Comparison of ENCODE assay signal across 1 fruit fly cellular context in the genomic region with DNA sequence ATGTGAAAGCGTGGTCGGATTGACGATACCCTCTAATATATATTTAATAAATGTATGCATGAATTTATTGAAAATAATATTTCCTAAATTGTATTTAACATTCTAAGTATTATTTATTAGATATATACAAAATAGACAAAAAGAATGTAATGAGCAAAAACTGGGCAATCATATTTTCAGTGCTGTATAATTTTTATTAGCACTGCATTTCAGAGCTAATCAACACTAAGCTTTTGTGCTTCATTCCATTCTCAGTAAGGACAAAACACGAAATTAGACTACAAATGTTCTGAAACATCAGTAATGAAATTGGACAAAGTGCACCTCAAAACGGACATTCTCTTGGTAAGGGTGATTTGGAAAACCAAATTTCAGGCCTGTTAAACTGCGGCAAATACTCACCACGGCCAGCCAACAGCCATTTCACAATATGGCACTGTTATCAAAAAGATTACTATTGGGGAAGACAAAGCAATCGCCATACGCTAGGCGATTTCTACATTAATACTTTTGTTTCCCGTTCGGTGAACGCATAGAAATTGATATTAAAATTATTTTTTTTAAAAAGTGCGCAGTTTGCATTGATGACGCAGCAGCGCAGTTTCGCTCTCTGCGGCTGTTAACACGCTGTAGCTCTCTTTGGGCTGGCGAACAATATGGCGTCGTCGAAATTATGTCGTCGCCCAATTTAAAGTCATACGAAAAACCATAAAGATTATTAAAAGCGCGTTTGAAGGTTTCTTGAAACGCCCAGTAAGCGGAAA.
TF ChIP-seq lines count a peak whose summit lies in the region.

No protein-coding gene starts in this region.

TF ChIP-seq in whole organism, embryonic, 481 proteins besides CTCF, POLR2A, EP300 and RAD21 (continued from another document and continues in another):
- peak; percentile 83 for TF ChIP-seq al (GFP tag; IDR thresholded peaks at IDR 0.05; lab: Robert Waterston, UW)
- TF ChIP-seq Hr51 (GFP tag; optimal IDR thresholded peaks at IDR 0.05; lab: Kevin White, UChicago): peak; percentile 76 to 93
- TF ChIP-seq Deaf1 (tag; optimal IDR thresholded peaks at IDR 0.05; lab: Kevin White, UChicago): peak; percentile 74
- TF ChIP-seq CG14050 (GFP tag; IDR thresholded peaks at IDR 0.05; lab: Robert Waterston, UW): peak; percentile 59
- TF ChIP-seq jigr1 (GFP tag; IDR thresholded peaks at IDR 0.05; lab: Robert Waterston, UW): no peak; the same call in 2 of the 3 replicates
- TF ChIP-seq CG10274 (GFP tag; optimal IDR thresholded peaks at IDR 0.05; lab: Kevin White, UChicago): peak; percentile 85
- peak; percentile 68; the same call in 3 of the 4 replicates for TF ChIP-seq Gug (GFP tag; IDR thresholded peaks at IDR 0.05; lab: Robert Waterston, UW)
- peak; percentile 74 to 91 for TF ChIP-seq dpn (GFP tag; optimal IDR thresholded peaks at IDR 0.05; lab: Kevin White, UChicago)
- peak; percentile 23 for TF ChIP-seq emc (GFP tag; optimal IDR thresholded peaks at IDR 0.05; lab: Kevin White, UChicago)
- peak; percentile 85 for TF ChIP-seq CG3847 (GFP tag; IDR thresholded peaks at IDR 0.05; lab: Robert Waterston, UW)
- TF ChIP-seq CG1647 (GFP tag; optimal IDR thresholded peaks at IDR 0.05; lab: Kevin White, UChicago): peak; percentile 51
- peak; percentile 77 for TF ChIP-seq CG8359 (GFP tag; optimal IDR thresholded peaks at IDR 0.05; lab: Kevin White, UChicago; ENCODE audit: borderline replicate concordance)
- no peak for TF ChIP-seq otp (GFP tag; IDR thresholded peaks at IDR 0.05; lab: Robert Waterston, UW)
- peak; percentile 83 for TF ChIP-seq CG7987 (GFP tag; optimal IDR thresholded peaks at IDR 0.05; lab: Kevin White, UChicago)
- no peak for TF ChIP-seq nerfin-2 (GFP tag; IDR thresholded peaks at IDR 0.05; lab: Robert Waterston, UW; ENCODE audit: partially characterized antibody)
- TF ChIP-seq CG3163 (GFP tag; optimal IDR thresholded peaks at IDR 0.05; lab: Kevin White, UChicago): peak; percentile 30
- peak; percentile 10 for TF ChIP-seq Sry-δ (GFP tag; optimal IDR thresholded peaks at IDR 0.05; lab: Kevin White, UChicago)
- peak; percentile 58; the same call in 1 of the 2 replicates for TF ChIP-seq E2f2 (GFP tag; IDR thresholded peaks at IDR 0.05; lab: Robert Waterston, UW)
- TF ChIP-seq CG1233 (GFP tag; optimal IDR thresholded peaks at IDR 0.05; lab: Kevin White, UChicago): peak; percentile 92
- peak; percentile 72 for TF ChIP-seq chn (GFP tag; optimal IDR thresholded peaks at IDR 0.05; lab: Kevin White, UChicago)
- TF ChIP-seq pum (GFP tag; optimal IDR thresholded peaks at IDR 0.05; lab: Kevin White, UChicago): peak; percentile 55
- no peak for TF ChIP-seq amos (GFP tag; IDR thresholded peaks at IDR 0.05; lab: Robert Waterston, UW; ENCODE audit: partially characterized antibody)
- TF ChIP-seq Asciz (GFP tag; optimal IDR thresholded peaks at IDR 0.05; lab: Kevin White, UChicago): peak; percentile 84
- TF ChIP-seq CG2199 (GFP tag; IDR thresholded peaks at IDR 0.05; lab: Robert Waterston, UW): no peak
- no peak for TF ChIP-seq pita (GFP tag; optimal IDR thresholded peaks at IDR 0.05; lab: Kevin White, UChicago)
- TF ChIP-seq Adf1 (GFP tag; IDR thresholded peaks at IDR 0.05; lab: Robert Waterston, UW): peak; percentile 47
- TF ChIP-seq Nf-YA (GFP tag; IDR thresholded peaks at IDR 0.05; lab: Robert Waterston, UW): peak; percentile 41; the same call in 1 of the 2 replicates
- peak; percentile 32 for TF ChIP-seq Hey (tag; optimal IDR thresholded peaks at IDR 0.05; lab: Kevin White, UChicago)
- peak; percentile 59 for TF ChIP-seq jing (GFP tag; optimal IDR thresholded peaks at IDR 0.05; lab: Kevin White, UChicago)
- TF ChIP-seq CG10431 (GFP tag; optimal IDR thresholded peaks at IDR 0.05; lab: Kevin White, UChicago): peak; percentile 19
- TF ChIP-seq hb (GFP tag; IDR thresholded peaks at IDR 0.05; lab: Robert Waterston, UW; ENCODE audit: partially characterized antibody): no peak
- 0 out of 2 replicates have a peak, but pooled peaks have one; percentile 16 for TF ChIP-seq CG4360 (GFP tag; IDR thresholded peaks at IDR 0.05; lab: Robert Waterston, UW)
- no peak for TF ChIP-seq Bgb (GFP tag; IDR thresholded peaks at IDR 0.05; lab: Robert Waterston, UW; ENCODE audit: partially characterized antibody)
- peak; percentile 71 for TF ChIP-seq vfl (GFP tag; optimal IDR thresholded peaks at IDR 0.05; lab: Kevin White, UChicago)
- no peak for TF ChIP-seq CG12744 (GFP tag; optimal IDR thresholded peaks at IDR 0.05; lab: Kevin White, UChicago)
- TF ChIP-seq tio (GFP tag; optimal IDR thresholded peaks at IDR 0.05; lab: Kevin White, UChicago): peak; percentile 90
- TF ChIP-seq CHES-1-like (GFP tag; optimal IDR thresholded peaks at IDR 0.05; lab: Kevin White, UChicago): peak; percentile 61
- TF ChIP-seq shn (GFP tag; optimal IDR thresholded peaks at IDR 0.05; lab: Kevin White, UChicago): peak; percentile 81
- peak; percentile 71 for TF ChIP-seq Jarid2 (GFP tag; optimal IDR thresholded peaks at IDR 0.05; lab: Kevin White, UChicago)
- peak; percentile 40 for TF ChIP-seq luna (GFP tag; optimal IDR thresholded peaks at IDR 0.05; lab: Kevin White, UChicago)
- TF ChIP-seq CG8388 (GFP tag; optimal IDR thresholded peaks at IDR 0.05; lab: Kevin White, UChicago): peak; percentile 85
- TF ChIP-seq Atf3 (GFP tag; optimal IDR thresholded peaks at IDR 0.05; lab: Kevin White, UChicago): peak; percentile 39
- TF ChIP-seq CG9876 (GFP tag; optimal IDR thresholded peaks at IDR 0.05; lab: Kevin White, UChicago): peak; percentile 46
- TF ChIP-seq CG8089 (GFP tag; optimal IDR thresholded peaks at IDR 0.05; lab: Kevin White, UChicago): peak; percentile 52
- TF ChIP-seq CG9797 (GFP tag; optimal IDR thresholded peaks at IDR 0.05; lab: Kevin White, UChicago): no peak
- TF ChIP-seq bsh (GFP tag; optimal IDR thresholded peaks at IDR 0.05; lab: Kevin White, UChicago): peak; percentile 75 to 86
- peak; percentile 91 for TF ChIP-seq CG9437 (GFP tag; optimal IDR thresholded peaks at IDR 0.05; lab: Kevin White, UChicago)
- peak; percentile 53 for TF ChIP-seq Bdp1 (GFP tag; optimal IDR thresholded peaks at IDR 0.05; lab: Kevin White, UChicago)
- TF ChIP-seq CG3065 (GFP tag; optimal IDR thresholded peaks at IDR 0.05; lab: Kevin White, UChicago): peak; percentile 71
- peak; percentile 81 for TF ChIP-seq tap (tag; optimal IDR thresholded peaks at IDR 0.05; lab: Kevin White, UChicago)
- TF ChIP-seq Myb (GFP tag; optimal IDR thresholded peaks at IDR 0.05; lab: Kevin White, UChicago): peak; percentile 51
- TF ChIP-seq Ptx1 (GFP tag; IDR thresholded peaks at IDR 0.05; lab: Robert Waterston, UW): peak; percentile 84
- TF ChIP-seq CG6654 (GFP tag; optimal IDR thresholded peaks at IDR 0.05; lab: Kevin White, UChicago): peak; percentile 72
- peak; percentile 63 for TF ChIP-seq NFAT (GFP tag; IDR thresholded peaks at IDR 0.05; lab: Robert Waterston, UW)
- TF ChIP-seq CG10209 (GFP tag; optimal IDR thresholded peaks at IDR 0.05; lab: Kevin White, UChicago): peak; percentile 93
- TF ChIP-seq ac (GFP tag; optimal IDR thresholded peaks at IDR 0.05; lab: Kevin White, UChicago): no peak
- TF ChIP-seq CG4282 (GFP tag; optimal IDR thresholded peaks at IDR 0.05; lab: Kevin White, UChicago): no peak
- TF ChIP-seq CG12659 (GFP tag; optimal IDR thresholded peaks at IDR 0.05; lab: Kevin White, UChicago): peak; percentile 94
- peak in 1 of 2 experiments; percentile 65 for TF ChIP-seq insv (GFP tag; optimal IDR thresholded peaks at IDR 0.05; lab: Kevin White, UChicago)
- peak; percentile 73 for TF ChIP-seq mirr (GFP tag; optimal IDR thresholded peaks at IDR 0.05; lab: Kevin White, UChicago)
- TF ChIP-seq chinmo (GFP tag; IDR thresholded peaks at IDR 0.05; lab: Robert Waterston, UW; ENCODE audit: partially characterized antibody): 0 out of 4 replicates have a peak, but pooled peaks have one; percentile 52
- peak; percentile 56 for TF ChIP-seq fu2 (GFP tag; optimal IDR thresholded peaks at IDR 0.05; lab: Kevin White, UChicago)
- peak; percentile 88 for TF ChIP-seq CG13894 (tag; optimal IDR thresholded peaks at IDR 0.05; lab: Kevin White, UChicago)
- peak; percentile 76 for TF ChIP-seq H2.0 (GFP tag; IDR thresholded peaks at IDR 0.05; lab: Robert Waterston, UW)
- no peak for TF ChIP-seq gcm2 (GFP tag; optimal IDR thresholded peaks at IDR 0.05; lab: Kevin White, UChicago)
- TF ChIP-seq Ets97D (GFP tag; optimal IDR thresholded peaks at IDR 0.05; lab: Kevin White, UChicago): peak; percentile 14
- TF ChIP-seq nom (GFP tag; optimal IDR thresholded peaks at IDR 0.05; lab: Kevin White, UChicago): peak; percentile 49
- peak; percentile 80 for TF ChIP-seq Vsx1 (GFP tag; optimal IDR thresholded peaks at IDR 0.05; lab: Kevin White, UChicago)
- TF ChIP-seq CG11247 (GFP tag; IDR thresholded peaks at IDR 0.05; lab: Robert Waterston, UW): peak; percentile 57
- peak; percentile 89 for TF ChIP-seq HHEX (GFP tag; optimal IDR thresholded peaks at IDR 0.05; lab: Kevin White, UChicago)
- TF ChIP-seq cg (GFP tag; optimal IDR thresholded peaks at IDR 0.05; lab: Kevin White, UChicago): no peak
- TF ChIP-seq Rx (GFP tag; IDR thresholded peaks at IDR 0.05; lab: Robert Waterston, UW): peak; percentile 58; the same call in 1 of the 2 replicates
- peak; percentile 84 for TF ChIP-seq Nf-YC (tag; optimal IDR thresholded peaks at IDR 0.05; lab: Kevin White, UChicago)
- TF ChIP-seq CG6175 (GFP tag; IDR thresholded peaks at IDR 0.05; lab: Robert Waterston, UW): peak; percentile 62; the same call in 1 of the 3 replicates
- TF ChIP-seq Opbp (GFP tag; IDR thresholded peaks at IDR 0.05; lab: Robert Waterston, UW; ENCODE audit: partially characterized antibody): no peak
- TF ChIP-seq dm (GFP tag; optimal IDR thresholded peaks at IDR 0.05; lab: Kevin White, UChicago): peak; percentile 53
- TF ChIP-seq cas (GFP tag; IDR thresholded peaks at IDR 0.05; lab: Robert Waterston, UW): peak; percentile 56
- peak; percentile 95 for TF ChIP-seq CG3281 (GFP tag; optimal IDR thresholded peaks at IDR 0.05; lab: Kevin White, UChicago)
- TF ChIP-seq gsb (GFP tag; IDR thresholded peaks at IDR 0.05; lab: Robert Waterston, UW): peak; percentile 75
- TF ChIP-seq dati (GFP tag; IDR thresholded peaks at IDR 0.05; lab: Robert Waterston, UW): no peak
- peak; percentile 92 for TF ChIP-seq CG18619 (GFP tag; optimal IDR thresholded peaks at IDR 0.05; lab: Kevin White, UChicago)
- peak; percentile 59 for TF ChIP-seq CG1792 (GFP tag; optimal IDR thresholded peaks at IDR 0.05; lab: Kevin White, UChicago)
- TF ChIP-seq ci (GFP tag; IDR thresholded peaks at IDR 0.05; lab: Robert Waterston, UW): peak; percentile 79; the same call in 2 of the 3 replicates
- TF ChIP-seq CG16813 (GFP tag; IDR thresholded peaks at IDR 0.05; lab: Robert Waterston, UW; ENCODE audit: partially characterized antibody): no peak
- no peak for TF ChIP-seq Neu2 (GFP tag; optimal IDR thresholded peaks at IDR 0.05; lab: Kevin White, UChicago; ENCODE audit: borderline replicate concordance)
- TF ChIP-seq croc (GFP tag; conservative IDR thresholded peaks at IDR 0.05; lab: Robert Waterston, UW): peak; percentile 60
- TF ChIP-seq TFAM (GFP tag; optimal IDR thresholded peaks at IDR 0.05; lab: Kevin White, UChicago): peak; percentile 45
- TF ChIP-seq caup (GFP tag; optimal IDR thresholded peaks at IDR 0.05; lab: Kevin White, UChicago; ENCODE audit: severe bottlenecking): peak; percentile 87
- no peak for TF ChIP-seq knrl (GFP tag; IDR thresholded peaks at IDR 0.05; lab: Robert Waterston, UW; ENCODE audit: partially characterized antibody)
- TF ChIP-seq phol (tag; optimal IDR thresholded peaks at IDR 0.05; lab: Kevin White, UChicago): peak; percentile 88
- peak; percentile 42 for TF ChIP-seq CG4854 (GFP tag; optimal IDR thresholded peaks at IDR 0.05; lab: Kevin White, UChicago)
- no peak for TF ChIP-seq CG7745 (tag; optimal IDR thresholded peaks at IDR 0.05; lab: Kevin White, UChicago)
- peak; percentile 75 for TF ChIP-seq Ada2b (GFP tag; IDR thresholded peaks at IDR 0.05; lab: Robert Waterston, UW)
- TF ChIP-seq CG6683 (GFP tag; optimal IDR thresholded peaks at IDR 0.05; lab: Kevin White, UChicago): peak; percentile 79
- TF ChIP-seq Camta (GFP tag; optimal IDR thresholded peaks at IDR 0.05; lab: Kevin White, UChicago): peak; percentile 51
- peak; percentile 78 for TF ChIP-seq CG11093 (GFP tag; IDR thresholded peaks at IDR 0.05; lab: Robert Waterston, UW)
- no peak for TF ChIP-seq Poxn (GFP tag; IDR thresholded peaks at IDR 0.05; lab: Robert Waterston, UW)
- no peak for TF ChIP-seq prd (optimal IDR thresholded peaks at IDR 0.05; lab: Kevin White, UChicago)
- peak; percentile 85 for TF ChIP-seq prd (GFP tag; IDR thresholded peaks at IDR 0.05; lab: Robert Waterston, UW)
- TF ChIP-seq CG4424 (GFP tag; optimal IDR thresholded peaks at IDR 0.05; lab: Kevin White, UChicago): peak; percentile 89
- TF ChIP-seq CG15514 (GFP tag; optimal IDR thresholded peaks at IDR 0.05; lab: Kevin White, UChicago): peak; percentile 76
- peak; percentile 68 for TF ChIP-seq pho (GFP tag; optimal IDR thresholded peaks at IDR 0.05; lab: Kevin White, UChicago)
- peak; percentile 94 for TF ChIP-seq CG11504 (tag; optimal IDR thresholded peaks at IDR 0.05; lab: Kevin White, UChicago)
- TF ChIP-seq HLH3B (GFP tag; IDR thresholded peaks at IDR 0.05; lab: Robert Waterston, UW): peak; percentile 76
- peak; percentile 85 for TF ChIP-seq lilli (GFP tag; optimal IDR thresholded peaks at IDR 0.05; lab: Kevin White, UChicago)
- TF ChIP-seq sd (tag; optimal IDR thresholded peaks at IDR 0.05; lab: Kevin White, UChicago): peak; percentile 60
- TF ChIP-seq pros (GFP tag; optimal IDR thresholded peaks at IDR 0.05; lab: Kevin White, UChicago): no peak
- TF ChIP-seq ems (GFP tag; optimal IDR thresholded peaks at IDR 0.05; lab: Kevin White, UChicago): peak; percentile 75
- TF ChIP-seq CG17186 (GFP tag; optimal IDR thresholded peaks at IDR 0.05; lab: Kevin White, UChicago): peak; percentile 3
- no peak for TF ChIP-seq bigmax (GFP tag; optimal IDR thresholded peaks at IDR 0.05; lab: Kevin White, UChicago)
- TF ChIP-seq ATbp (GFP tag; optimal IDR thresholded peaks at IDR 0.05; lab: Kevin White, UChicago): peak; percentile 84
- TF ChIP-seq jumu (GFP tag; optimal IDR thresholded peaks at IDR 0.05; lab: Kevin White, UChicago): peak; percentile 54
- peak; percentile 56 for TF ChIP-seq slp2 (GFP tag; optimal IDR thresholded peaks at IDR 0.05; lab: Kevin White, UChicago)
- peak; percentile 66 for TF ChIP-seq CG7372 (GFP tag; IDR thresholded peaks at IDR 0.05; lab: Robert Waterston, UW)
- TF ChIP-seq fd102C (GFP tag; optimal IDR thresholded peaks at IDR 0.05; lab: Kevin White, UChicago): peak; percentile 29
- no peak for TF ChIP-seq CG11560 (tag; IDR thresholded peaks at IDR 0.05; lab: Robert Waterston, UW)
- TF ChIP-seq ato (GFP tag; IDR thresholded peaks at IDR 0.05; lab: Robert Waterston, UW; ENCODE audit: partially characterized antibody): no peak
- 0 out of 2 replicates have a peak, but pooled peaks have one; percentile 65 for TF ChIP-seq toy (GFP tag; IDR thresholded peaks at IDR 0.05; lab: Robert Waterston, UW)
- peak; percentile 64 for TF ChIP-seq CG12071 (GFP tag; optimal IDR thresholded peaks at IDR 0.05; lab: Kevin White, UChicago)
